Fruit fly (Drosophila melanogaster): ENCODE data around the gene rump.

Gene rump

DNA sequence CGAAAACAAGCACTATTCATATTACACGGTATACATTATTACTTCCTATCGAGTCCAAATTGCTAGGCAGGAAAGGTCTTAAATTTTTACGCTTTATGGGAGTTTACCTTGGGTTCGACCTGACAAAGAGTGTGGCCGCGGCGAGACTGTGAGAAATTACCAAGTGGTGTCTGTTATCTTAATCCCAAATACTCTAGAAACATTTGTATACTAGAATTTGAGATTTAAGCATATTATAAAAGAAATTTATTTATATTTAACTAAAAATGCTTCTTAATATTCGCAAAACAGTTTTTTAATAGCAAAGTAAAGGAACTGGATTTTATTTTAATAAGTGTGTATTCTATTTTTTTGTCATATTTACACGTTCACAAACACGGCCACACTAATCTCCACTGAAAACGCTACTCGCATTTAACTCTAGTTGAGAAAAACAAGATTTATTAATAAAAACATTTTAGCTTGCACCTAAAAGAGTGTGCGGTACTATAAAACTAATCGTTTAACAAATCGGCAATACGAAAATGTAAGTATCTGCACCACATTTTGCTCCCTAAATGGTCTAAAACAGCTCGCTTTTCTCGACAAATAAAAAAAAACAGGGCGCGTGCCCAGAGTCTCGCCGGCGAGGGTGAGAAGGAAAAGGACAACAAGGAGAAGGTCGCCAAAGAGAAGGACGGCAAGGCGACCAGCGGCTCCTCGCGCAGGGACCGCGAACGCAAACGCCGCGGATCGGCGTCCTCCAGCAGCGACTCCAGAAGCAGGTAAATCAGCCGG lies 41.7 kb upstream of the rump start, which contains the start of the genes mura and RnpS1 (continued):
- no peak for TF ChIP-seq CG17912 (GFP tag; optimal IDR thresholded peaks at IDR 0.05)
- peak; percentile 38 for TF ChIP-seq CG2712 (tag; optimal IDR thresholded peaks at IDR 0.05)
- TF ChIP-seq trem (tag; optimal IDR thresholded peaks at IDR 0.05): peak; percentile 69
- peak; percentile 8 for TF ChIP-seq stwl (tag; optimal IDR thresholded peaks at IDR 0.05)
- peak; percentile 1 for TF ChIP-seq CG15696 (tag; optimal IDR thresholded peaks at IDR 0.05)
- TF ChIP-seq Poxn (GFP tag; IDR thresholded peaks at IDR 0.05): no peak
- no peak for TF ChIP-seq CG11456 (GFP tag; IDR thresholded peaks at IDR 0.05)
- peak; percentile 22 for TF ChIP-seq D19A (tag; optimal IDR thresholded peaks at IDR 0.05)
- peak; percentile 30 for TF ChIP-seq YL-1 (GFP tag; optimal IDR thresholded peaks at IDR 0.05)
- no peak for TF ChIP-seq sisA (GFP tag; IDR thresholded peaks at IDR 0.05)
- TF ChIP-seq amos (GFP tag; IDR thresholded peaks at IDR 0.05; ENCODE audit: partially characterized antibody): no peak
- peak; percentile 42 for TF ChIP-seq CG34376 (GFP tag; optimal IDR thresholded peaks at IDR 0.05)
- TF ChIP-seq phol (tag; optimal IDR thresholded peaks at IDR 0.05): peak; percentile 12

DNA sequence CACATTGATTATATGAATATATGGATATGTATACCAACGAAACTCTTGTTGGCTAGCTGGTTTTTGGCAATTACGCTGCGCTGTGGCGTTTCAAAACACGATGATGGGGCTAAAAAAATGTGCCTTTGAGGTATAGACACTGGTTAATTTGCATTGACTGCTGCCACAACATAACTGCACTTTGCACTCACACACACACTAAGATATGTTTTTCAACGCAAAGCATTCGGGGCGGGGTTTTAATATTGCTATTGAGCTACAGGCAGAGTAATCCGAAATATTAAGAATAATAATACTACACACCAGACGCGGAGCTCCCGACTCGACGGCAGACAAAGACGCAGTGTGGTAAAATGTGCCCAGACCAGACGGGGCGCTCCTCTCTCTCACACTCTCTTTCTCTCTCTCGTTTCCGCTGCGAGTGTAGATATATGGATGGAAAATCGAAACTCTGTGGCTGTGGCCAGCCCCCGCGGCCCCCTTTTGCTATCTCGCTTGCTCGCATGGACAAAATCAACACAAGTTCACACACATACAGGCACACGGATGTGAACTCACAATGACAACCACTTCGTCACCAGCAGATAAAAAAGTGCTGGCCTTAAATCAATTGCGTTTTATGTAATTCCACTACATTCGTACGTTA lies 41.0 kb upstream of the rump start:
- no peak for TF ChIP-seq CG8944 (GFP tag; optimal IDR thresholded peaks at IDR 0.05)
- no peak for TF ChIP-seq Dp (GFP tag; optimal IDR thresholded peaks at IDR 0.05)
- no peak for TF ChIP-seq Oaz (GFP tag; IDR thresholded peaks at IDR 0.05)
- no peak for TF ChIP-seq Bgb (GFP tag; IDR thresholded peaks at IDR 0.05; ENCODE audit: partially characterized antibody)
- peak; percentile 50 for TF ChIP-seq yki (optimal IDR thresholded peaks at IDR 0.05)
- TF ChIP-seq E2f1 (GFP tag; IDR thresholded peaks at IDR 0.05): no peak
- no peak for TF ChIP-seq tio (GFP tag; optimal IDR thresholded peaks at IDR 0.05)
- no peak for TF ChIP-seq CG14441 (GFP tag; IDR thresholded peaks at IDR 0.05)
- no peak for TF ChIP-seq twi (tag; optimal IDR thresholded peaks at IDR 0.05)
- no peak for TF ChIP-seq ems (GFP tag; optimal IDR thresholded peaks at IDR 0.05)
- TF ChIP-seq CG7372 (GFP tag; IDR thresholded peaks at IDR 0.05): no peak
- no peak for TF ChIP-seq stc (GFP tag; IDR thresholded peaks at IDR 0.05)
- TF ChIP-seq dati (GFP tag; IDR thresholded peaks at IDR 0.05): no peak
- TF ChIP-seq otp (GFP tag; IDR thresholded peaks at IDR 0.05): no peak
- TF ChIP-seq bowl (GFP tag; IDR thresholded peaks at IDR 0.05): no peak
- no peak for TF ChIP-seq tna (GFP tag; IDR thresholded peaks at IDR 0.05; ENCODE audit: partially characterized antibody)
- peak; percentile 24 for TF ChIP-seq CG4707 (GFP tag; optimal IDR thresholded peaks at IDR 0.05)
- TF ChIP-seq schlank (tag; optimal IDR thresholded peaks at IDR 0.05): peak; percentile 44
- no peak for TF ChIP-seq Gug (GFP tag; IDR thresholded peaks at IDR 0.05)
- TF ChIP-seq CG17829 (tag; optimal IDR thresholded peaks at IDR 0.05): no peak
- TF ChIP-seq Hey (tag; optimal IDR thresholded peaks at IDR 0.05): peak; percentile 29
- no peak for TF ChIP-seq Doc2 (GFP tag; IDR thresholded peaks at IDR 0.05)
- TF ChIP-seq onecut (GFP tag; IDR thresholded peaks at IDR 0.05): peak; percentile 98
- no peak for TF ChIP-seq Ravus (GFP tag; IDR thresholded peaks at IDR 0.05)
- no peak for TF ChIP-seq CG9932 (GFP tag; IDR thresholded peaks at IDR 0.05)
- peak; percentile 60 for TF ChIP-seq YL-1 (GFP tag; optimal IDR thresholded peaks at IDR 0.05)
- TF ChIP-seq Jarid2 (GFP tag; optimal IDR thresholded peaks at IDR 0.05): peak; percentile 52
- no peak for TF ChIP-seq bcd (GFP tag; optimal IDR thresholded peaks at IDR 0.05)
- TF ChIP-seq CG14014 (GFP tag; IDR thresholded peaks at IDR 0.05): no peak
- peak; percentile 77 for TF ChIP-seq Hmr (GFP tag; optimal IDR thresholded peaks at IDR 0.05)
- peak; percentile 5 for TF ChIP-seq CG1792 (GFP tag; optimal IDR thresholded peaks at IDR 0.05)
- peak; percentile 37 for TF ChIP-seq shn (GFP tag; optimal IDR thresholded peaks at IDR 0.05)
- TF ChIP-seq CG6689 (GFP tag; IDR thresholded peaks at IDR 0.05): no peak
- no peak for TF ChIP-seq pho (GFP tag; optimal IDR thresholded peaks at IDR 0.05)
- peak; percentile 11 for TF ChIP-seq ewg (GFP tag; optimal IDR thresholded peaks at IDR 0.05)
- TF ChIP-seq Dip3 (GFP tag; optimal IDR thresholded peaks at IDR 0.05): no peak
- TF ChIP-seq CG13287 (GFP tag; IDR thresholded peaks at IDR 0.05; ENCODE audit: partially characterized antibody): no peak
